Fruit fly (Drosophila melanogaster) whole organism, embryonic: ENCODE measurements around the gene CG12728.
A peak's percentile ranks its signal among the peaks of the same experiment; 100 is the strongest.

ENCODE experiments used
- ATbp ChIP-seq: fragments of 200-800 bp; sonication (Bioruptor generic); optimal IDR thresholded peaks from 2 replicates; lab custom pipeline; 2017; ENCODE audit warnings: missing biosample characterization, mild to moderate bottlenecking, missing genetic modification characterization, missing genetic modification reagents
- CG10959 ChIP-seq: fragments of 200-800 bp; sonication (Bioruptor generic); IDR thresholded peaks from 2 replicates; pipeline ENCODE4 v1.3.6; 2022; ENCODE audit warnings: missing biosample characterization, missing genetic modification characterization
- CG12942 ChIP-seq: fragments of 200-800 bp; sonication (Bioruptor generic); optimal IDR thresholded peaks from 3 replicates; lab custom pipeline; 2016; ENCODE audit warnings: missing biosample characterization, missing genetic modification characterization
- CG14050 ChIP-seq: fragments of 200-800 bp; sonication (Bioruptor generic); IDR thresholded peaks from 3 replicates; pipeline ENCODE4 v1.3.6; 2022; ENCODE audit warnings: missing biosample characterization, missing genetic modification characterization
- CG14860 ChIP-seq: fragments of 200-800 bp; sonication (Bioruptor generic); IDR thresholded peaks from 3 replicates; pipeline ENCODE4 v1.3.6; 2022; ENCODE audit warnings: missing biosample characterization, missing genetic modification characterization; ENCODE audit not compliant: partially characterized antibody
- CG1529 ChIP-seq: fragments of 200-800 bp; sonication (Bioruptor generic); optimal IDR thresholded peaks from 3 replicates; lab custom pipeline; 2018; ENCODE audit warnings: missing biosample characterization, missing genetic modification characterization
- CG17359 ChIP-seq: fragments of 200-800 bp; sonication (Bioruptor generic); optimal IDR thresholded peaks from 3 replicates; lab custom pipeline; 2018; ENCODE audit warnings: missing biosample characterization, mild to moderate bottlenecking, missing genetic modification characterization, moderate library complexity
- CG17568 ChIP-seq: fragments of 200-800 bp; sonication (Bioruptor generic); optimal IDR thresholded peaks from 2 replicates; lab custom pipeline; 2018; ENCODE audit warnings: missing biosample characterization, mild to moderate bottlenecking, missing genetic modification characterization, moderate library complexity
- CG18262 ChIP-seq: fragments of 200-800 bp; optimal IDR thresholded peaks from 3 replicates; lab custom pipeline; 2019; ENCODE audit warnings: missing biosample characterization, mild to moderate bottlenecking, missing genetic modification characterization, moderate library complexity
- CG18599 ChIP-seq: fragments of 200-800 bp; sonication (Bioruptor generic); optimal IDR thresholded peaks from 3 replicates; lab custom pipeline; 2017; ENCODE audit warnings: missing biosample characterization, missing genetic modification characterization, mild to moderate bottlenecking, moderate library complexity, missing genetic modification reagents
- CG18619 ChIP-seq: fragments of 200-800 bp; sonication (Bioruptor generic); optimal IDR thresholded peaks from 3 replicates; lab custom pipeline; 2017; ENCODE audit warnings: missing biosample characterization, mild to moderate bottlenecking, missing genetic modification characterization
- CG2202 ChIP-seq: fragments of 200-800 bp; sonication (Bioruptor generic); optimal IDR thresholded peaks from 2 replicates; lab custom pipeline; 2018; ENCODE audit warnings: missing biosample characterization, mild to moderate bottlenecking, missing genetic modification characterization
- CG31365 ChIP-seq: fragments of 200-800 bp; sonication (Bioruptor generic); optimal IDR thresholded peaks from 2 replicates; lab custom pipeline; 2018; ENCODE audit warnings: missing biosample characterization, mild to moderate bottlenecking, missing genetic modification characterization
- CG33213 ChIP-seq: fragments of 200-800 bp; sonication (Bioruptor generic); optimal IDR thresholded peaks from 3 replicates; lab custom pipeline; 2016; ENCODE audit warnings: missing biosample characterization, missing genetic modification characterization
- CG34224 ChIP-seq: fragments of 200-800 bp; sonication (Bioruptor generic); IDR thresholded peaks from 3 replicates; pipeline ENCODE4 v1.3.6; 2022; ENCODE audit warnings: missing biosample characterization, missing genetic modification characterization; ENCODE audit not compliant: partially characterized antibody
- CG4404 ChIP-seq: fragments of 200-800 bp; sonication (Bioruptor generic); IDR thresholded peaks from 2 replicates; pipeline ENCODE4 v1.3.6; 2022; ENCODE audit warnings: missing biosample characterization, missing genetic modification characterization
- CG6272 ChIP-seq: fragments of 200-800 bp; sonication (Bioruptor generic); IDR thresholded peaks from 2 replicates; pipeline ENCODE4 v1.3.6; 2022; ENCODE audit warnings: missing biosample characterization, missing genetic modification characterization
- CG8765 ChIP-seq: fragments of 200-800 bp; sonication (Bioruptor generic); IDR thresholded peaks from 2 replicates; pipeline ENCODE4 v1.3.6; 2022; ENCODE audit warnings: missing biosample characterization, missing genetic modification characterization
- Dad ChIP-seq: fragments of 200-800 bp; sonication (Bioruptor generic); optimal IDR thresholded peaks from 3 replicates; lab custom pipeline; 2016; ENCODE audit warnings: missing biosample characterization, missing genetic modification characterization
- Dbx ChIP-seq: fragments of 200-800 bp; sonication (Bioruptor generic); IDR thresholded peaks from 3 replicates; pipeline ENCODE4 v1.3.6; 2022; ENCODE audit warnings: missing biosample characterization, missing genetic modification characterization
- H2.0 ChIP-seq: fragments of 200-800 bp; sonication (Bioruptor generic); IDR thresholded peaks from 2 replicates; pipeline ENCODE4 v1.3.6; 2022; ENCODE audit warnings: missing biosample characterization, missing genetic modification characterization
- Max ChIP-seq: fragments of 200-800 bp; sonication (Bioruptor generic); optimal IDR thresholded peaks from 2 replicates; lab custom pipeline; 2016; ENCODE audit warnings: missing biosample characterization, mild to moderate bottlenecking, missing genetic modification characterization
- NFAT ChIP-seq: fragments of 200-800 bp; sonication (Bioruptor generic); IDR thresholded peaks from 2 replicates; pipeline ENCODE4 v1.3.6; 2022; ENCODE audit warnings: missing biosample characterization, missing genetic modification characterization
- NK7.1 ChIP-seq: fragments of 200-800 bp; sonication (Bioruptor generic); optimal IDR thresholded peaks from 3 replicates; lab custom pipeline; 2016; ENCODE audit warnings: missing biosample characterization, missing genetic modification characterization
- Opbp ChIP-seq: fragments of 200-800 bp; sonication (Bioruptor generic); IDR thresholded peaks from 3 replicates; pipeline ENCODE4 v1.3.6; 2022; ENCODE audit warnings: missing biosample characterization, missing genetic modification characterization; ENCODE audit not compliant: partially characterized antibody
- Poxn ChIP-seq: fragments of 200-800 bp; sonication (Bioruptor generic); IDR thresholded peaks from 2 replicates; pipeline ENCODE4 v1.3.6; 2022; ENCODE audit warnings: missing biosample characterization, missing genetic modification characterization
- Ptx1 ChIP-seq: fragments of 200-800 bp; sonication (Bioruptor generic); IDR thresholded peaks from 2 replicates; pipeline ENCODE4 v1.3.6; 2022; ENCODE audit warnings: missing biosample characterization, missing genetic modification characterization
- Sry-β ChIP-seq: fragments of 200-800 bp; sonication (Bioruptor generic); optimal IDR thresholded peaks from 2 replicates; lab custom pipeline; 2018; ENCODE audit warnings: missing biosample characterization, mild to moderate bottlenecking, missing genetic modification characterization, moderate library complexity
- Stat92E ChIP-seq, 3 experiments: fragments of >200 bp in 2 of 3; fragments of 200-800 bp in 1 of 3; sonication (Bioruptor generic) in 1 of 3; optimal IDR thresholded peaks; 2 replicates each; lab custom pipeline; 2017 to 2019; ENCODE audit warnings: missing biosample characterization in 3 of 3, missing genetic modification characterization in 3 of 3, mild to moderate bottlenecking in 1 of 3, moderate library complexity in 1 of 3
- ac ChIP-seq: fragments of 200-800 bp; sonication (Bioruptor generic); optimal IDR thresholded peaks from 3 replicates; lab custom pipeline; 2017; ENCODE audit warnings: missing biosample characterization, mild to moderate bottlenecking, missing genetic modification characterization
- btn ChIP-seq: fragments of 200-800 bp; sonication (Bioruptor generic); optimal IDR thresholded peaks from 2 replicates; lab custom pipeline; 2016; ENCODE audit warnings: missing biosample characterization, missing genetic modification characterization
- croc ChIP-seq: fragments of 200-800 bp; sonication (Bioruptor generic); conservative IDR thresholded peaks from 3 replicates; pipeline ENCODE4 v1.3.6; 2022; ENCODE audit warnings: missing biosample characterization, missing genetic modification characterization
- da ChIP-seq: fragments of 200-800 bp; sonication (Bioruptor generic); optimal IDR thresholded peaks from 2 replicates; lab custom pipeline; 2016; ENCODE audit warnings: missing biosample characterization, missing genetic modification characterization
- danr ChIP-seq: fragments of 200-800 bp; sonication (Bioruptor generic); IDR thresholded peaks from 2 replicates; pipeline ENCODE4 v1.3.6; 2022; ENCODE audit warnings: missing biosample characterization, missing genetic modification characterization
- dati ChIP-seq: fragments of 200-800 bp; sonication (Bioruptor generic); IDR thresholded peaks from 2 replicates; pipeline ENCODE4 v1.3.6; 2022; ENCODE audit warnings: missing biosample characterization, missing genetic modification characterization
- dmrt11E ChIP-seq: fragments of 200-800 bp; sonication (Bioruptor generic); optimal IDR thresholded peaks from 3 replicates; lab custom pipeline; 2018; ENCODE audit warnings: missing biosample characterization, mild to moderate bottlenecking, missing genetic modification characterization, moderate library complexity
- dmrt99B ChIP-seq: fragments of 200-800 bp; sonication (Bioruptor generic); optimal IDR thresholded peaks from 2 replicates; lab custom pipeline; 2018; ENCODE audit warnings: missing biosample characterization, mild to moderate bottlenecking, missing genetic modification characterization, moderate library complexity
- ftz-f1 ChIP-seq: fragments of 200-800 bp; sonication (Bioruptor generic); optimal IDR thresholded peaks from 2 replicates; lab custom pipeline; 2016; ENCODE audit warnings: missing biosample characterization, missing genetic modification characterization
- her ChIP-seq: fragments of 200-800 bp; sonication (Bioruptor generic); optimal IDR thresholded peaks from 2 replicates; lab custom pipeline; 2016; ENCODE audit warnings: missing biosample characterization, missing genetic modification characterization
- nerfin-1 ChIP-seq: fragments of 200-800 bp; sonication (Bioruptor generic); optimal IDR thresholded peaks from 3 replicates; lab custom pipeline; 2019; ENCODE audit warnings: missing biosample characterization, mild to moderate bottlenecking, missing genetic modification characterization, moderate library complexity
- onecut ChIP-seq: fragments of 200-800 bp; sonication (Bioruptor generic); IDR thresholded peaks from 2 replicates; pipeline ENCODE4 v1.3.6; 2022; ENCODE audit warnings: missing biosample characterization, missing genetic modification characterization
- p53 ChIP-seq: fragments of 200-800 bp; sonication (Bioruptor generic); optimal IDR thresholded peaks from 2 replicates; lab custom pipeline; 2016; ENCODE audit warnings: missing biosample characterization, missing genetic modification characterization
- rib ChIP-seq: fragments of 200-800 bp; sonication (Bioruptor generic); IDR thresholded peaks from 2 replicates; pipeline ENCODE4 v1.3.6; 2022; ENCODE audit warnings: missing biosample characterization, missing genetic modification characterization
- schlank ChIP-seq: fragments of 200-800 bp; sonication (Bioruptor generic); optimal IDR thresholded peaks from 2 replicates; lab custom pipeline; 2018; ENCODE audit warnings: missing biosample characterization, mild to moderate bottlenecking, missing genetic modification characterization
- sim ChIP-seq: fragments of 200-800 bp; sonication (Bioruptor generic); IDR thresholded peaks from 2 replicates; pipeline ENCODE4 v1.3.6; 2022; ENCODE audit warnings: missing biosample characterization, missing genetic modification characterization
- ssp ChIP-seq: fragments of 200-800 bp; sonication (Bioruptor generic); IDR thresholded peaks from 2 replicates; pipeline ENCODE4 v1.3.6; 2022; ENCODE audit warnings: missing biosample characterization, missing genetic modification characterization
- tin ChIP-seq: fragments of 200-800 bp; sonication (Bioruptor generic); optimal IDR thresholded peaks from 3 replicates; lab custom pipeline; 2016; ENCODE audit warnings: missing biosample characterization, missing genetic modification characterization
- vnd ChIP-seq: fragments of 200-800 bp; sonication (Bioruptor generic); IDR thresholded peaks from 3 replicates; pipeline ENCODE4 v1.3.6; 2022; ENCODE audit warnings: missing biosample characterization, missing genetic modification characterization; ENCODE audit not compliant: partially characterized antibody

The CG12728 gene

dm6 chrX:5900146-5901093 is 42.0 kb upstream of the CG12728 start, which contains the start of gene Act5C (continued):
- TF ChIP-seq CG6272 (GFP tag; lab: Robert Waterston, UW) (peak; percentile 88), ATbp (GFP tag; lab: Kevin White, UChicago) (peak; percentile 94), ac (peak; percentile 96), Sry-β (GFP tag; lab: Kevin White, UChicago) (peak; percentile 52), dmrt99B (tag; lab: Kevin White, UChicago) (peak; percentile 95), CG1529 (GFP tag; lab: Kevin White, UChicago) (peak; percentile 90), NFAT (GFP tag; lab: Robert Waterston, UW) (peak; percentile 89), CG31365 (tag; lab: Kevin White, UChicago) (peak; percentile 86), CG34224 (GFP tag; lab: Robert Waterston, UW) (no peak), CG10959 (peak; percentile 94), vnd (GFP tag; lab: Robert Waterston, UW) (no peak), sim (peak; percentile 90), CG14860 (no peak), CG12942 (GFP tag; lab: Kevin White, UChicago) (peak; percentile 90), dati (GFP tag; lab: Robert Waterston, UW) (peak; percentile 81), Max (GFP tag; lab: Kevin White, UChicago) (peak; percentile 91), CG17568 (GFP tag; lab: Kevin White, UChicago) (peak; percentile 87), ssp (GFP tag; lab: Robert Waterston, UW) (peak; percentile 82), Dbx (GFP tag; lab: Robert Waterston, UW) (peak; percentile 89; the same call in 2 of the 3 replicates), nerfin-1 (peak; percentile 91), CG18619 (GFP tag; lab: Kevin White, UChicago) (peak; percentile 90), NK7.1 (GFP tag; lab: Kevin White, UChicago) (peak; percentile 86), Opbp (no peak), croc (GFP tag; lab: Robert Waterston, UW) (peak; percentile 92), CG14050 (GFP tag; lab: Robert Waterston, UW) (peak; percentile 90), rib (GFP tag; lab: Robert Waterston, UW) (peak; percentile 93), da (GFP tag; lab: Kevin White, UChicago) (peak; percentile 88), CG8765 (peak; percentile 90), CG4404 (GFP tag; lab: Robert Waterston, UW) (peak; percentile 90), tin (GFP tag; lab: Kevin White, UChicago) (peak; percentile 94), danr (GFP tag; lab: Robert Waterston, UW) (peak; percentile 81), CG2202 (tag; lab: Kevin White, UChicago) (peak; percentile 90), btn (GFP tag; lab: Kevin White, UChicago) (peak; percentile 92), Ptx1 (GFP tag; lab: Robert Waterston, UW) (peak; percentile 93), CG33213 (GFP tag; lab: Kevin White, UChicago) (peak; percentile 95), H2.0 (GFP tag; lab: Robert Waterston, UW) (peak; percentile 94), CG18262 (tag; lab: Kevin White, UChicago) (peak; percentile 95), Dad (GFP tag; lab: Kevin White, UChicago) (peak; percentile 90), p53 (peak; percentile 81), CG18599 (peak; percentile 94), her (GFP tag; lab: Kevin White, UChicago) (peak; percentile 92), dmrt11E (tag; lab: Kevin White, UChicago) (peak; percentile 96), Poxn (GFP tag; lab: Robert Waterston, UW) (0 out of 2 replicates have a peak, but pooled peaks have one; percentile 76), onecut (GFP tag; lab: Robert Waterston, UW) (peak; percentile 93), Stat92E (GFP tag; optimal IDR thresholded peaks at IDR 0.05; lab: Kevin White, UChicago) (peak in 1 of 3 experiments; percentile 82), schlank (peak; percentile 85), CG17359 (tag; lab: Kevin White, UChicago) (peak; percentile 95), ftz-f1 (GFP tag; lab: Kevin White, UChicago) (peak; percentile 11)
